Worm (Caenorhabditis elegans) whole organism, early embryonic: Measurements from ENCODE around the gene F12E12.2.
"Not testable (repeated sequence)": the region's sequence is repeated elsewhere in the genome, so short reads cannot be mapped to it uniquely, and the experiment has no call there.

ENCODE experiments used
- B0310.2 ChIP-seq: sonication (generic microtip); optimal IDR thresholded peaks from 2 replicates; lab custom pipeline; 2016; ENCODE audit warnings: mild to moderate bottlenecking, missing genetic modification characterization, missing compliant biosample characterization
- F13C5.2 ChIP-seq: sonication (generic microtip); optimal IDR thresholded peaks from 2 replicates; lab custom pipeline; 2017; ENCODE audit warnings: mild to moderate bottlenecking, missing genetic modification characterization, inconsistent platforms, missing compliant biosample characterization
- aly-1 ChIP-seq: sonication (generic microtip); optimal IDR thresholded peaks from 2 replicates; lab custom pipeline; 2016; ENCODE audit warnings: missing genetic modification characterization, missing compliant biosample characterization
- ama-1 ChIP-seq: fragments of 150-350 bp; optimal IDR thresholded peaks from 2 replicates; lab custom pipeline; 2014
- ceh-13 ChIP-seq: fragments of 200-800 bp; sonication (Bioruptor generic); optimal IDR thresholded peaks from 2 replicates; lab custom pipeline; 2018; ENCODE audit warnings: mild to moderate bottlenecking, missing genetic modification characterization, missing compliant biosample characterization
- ceh-36 ChIP-seq: sonication (generic microtip); optimal IDR thresholded peaks from 2 replicates; lab custom pipeline; 2016; ENCODE audit warnings: missing genetic modification characterization, inconsistent platforms, missing compliant biosample characterization
- ets-7 ChIP-seq: sonication (generic microtip); optimal IDR thresholded peaks from 2 replicates; lab custom pipeline; 2016; ENCODE audit warnings: missing genotype, missing genetic modification characterization, missing compliant biosample characterization
- flt-1 ChIP-seq: fragments of 200-800 bp; sonication (Bioruptor generic); IDR thresholded peaks from 2 replicates; pipeline ENCODE4 v1.3.6; 2022; ENCODE audit warnings: missing genetic modification characterization, missing compliant biosample characterization
- hmbx-1 ChIP-seq: sonication (generic microtip); optimal IDR thresholded peaks from 2 replicates; lab custom pipeline; 2016; ENCODE audit warnings: mild to moderate bottlenecking, missing genetic modification characterization, missing compliant biosample characterization
- hmg-4 ChIP-seq: fragments of 200-800 bp; sonication (Bioruptor generic); optimal IDR thresholded peaks from 2 replicates; lab custom pipeline; 2018; ENCODE audit warnings: mild to moderate bottlenecking, missing genetic modification characterization, missing compliant biosample characterization
- hnd-1 ChIP-seq: sonication (generic microtip); optimal IDR thresholded peaks from 2 replicates; lab custom pipeline; 2016; ENCODE audit warnings: missing genetic modification characterization, missing compliant biosample characterization
- pes-1 ChIP-seq: fragments of 200-800 bp; sonication (Bioruptor generic); IDR thresholded peaks from 2 replicates; pipeline ENCODE4 v1.3.6; 2022; ENCODE audit warnings: missing genetic modification reagents, missing genetic modification characterization, missing compliant biosample characterization
- scrt-1 ChIP-seq: fragments of 200-800 bp; sonication (Bioruptor generic); IDR thresholded peaks from 2 replicates; pipeline ENCODE4 v1.3.6; 2022; ENCODE audit warnings: missing genetic modification characterization, missing compliant biosample characterization
- sea-1 ChIP-seq: fragments of 200-800 bp; sonication (Bioruptor generic); conservative IDR thresholded peaks from 2 replicates; pipeline ENCODE4 v1.3.6; 2022; ENCODE audit warnings: missing genetic modification characterization, missing compliant biosample characterization
- tbx-11 ChIP-seq: fragments of 200-800 bp; sonication (Bioruptor generic); IDR thresholded peaks from 2 replicates; pipeline ENCODE4 v1.3.6; 2022; ENCODE audit warnings: missing genetic modification characterization, missing compliant biosample characterization
- tbx-37 ChIP-seq: fragments of 200-800 bp; sonication (Bioruptor generic); conservative IDR thresholded peaks from 2 replicates; pipeline ENCODE4 v1.3.6; 2022; ENCODE audit warnings: missing genetic modification reagents, missing genetic modification characterization, missing compliant biosample characterization
- tra-4 ChIP-seq: sonication (generic microtip); optimal IDR thresholded peaks from 2 replicates; lab custom pipeline; 2017; ENCODE audit warnings: missing genetic modification characterization, missing compliant biosample characterization

The F12E12.2 gene

DNA sequence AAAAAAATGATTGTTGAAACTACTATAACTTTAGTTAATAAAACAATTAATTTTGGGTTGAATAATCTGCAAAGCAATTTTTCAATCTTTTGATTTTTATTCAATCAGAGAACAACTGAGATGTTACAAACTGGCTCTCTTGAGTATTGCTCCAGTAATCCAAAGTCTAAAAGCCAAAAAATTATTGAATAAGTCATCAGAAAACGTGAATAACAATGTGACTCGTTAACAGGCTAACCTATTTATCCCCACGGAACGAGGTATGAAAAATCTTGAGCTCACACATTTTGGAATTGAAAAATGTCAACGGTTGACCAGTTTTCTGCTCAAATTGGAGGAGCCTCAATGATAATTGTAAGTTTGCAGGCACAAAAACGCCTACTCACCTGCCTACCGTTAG is 17.8 kb downstream of the F12E12.2 start, which contains the start of gene srx-111:
srx-111 (plus strand) TSS at position 301 of the 400 bp plus-strand sequence.
- TF ChIP-seq pes-1 (GFP tag; lab: Robert Waterston, UW), result no peak
- TF ChIP-seq F13C5.2, result no peak
- TF ChIP-seq hmg-4, result no peak
- TF ChIP-seq tra-4 (tag; lab: Kevin White, UChicago), result no peak
- no peak for TF ChIP-seq ceh-13 (GFP tag; lab: Kevin White, UChicago)
- TF ChIP-seq aly-1 (tag; lab: Kevin White, UChicago), result no peak
- no peak for TF ChIP-seq ama-1 (lab: Kevin White, UChicago)
- TF ChIP-seq tbx-11 (GFP tag; lab: Robert Waterston, UW), result no peak
- no peak for TF ChIP-seq flt-1 (GFP tag; lab: Robert Waterston, UW)
- TF ChIP-seq hmbx-1 (tag; lab: Kevin White, UChicago), result no peak
- TF ChIP-seq ets-7 (tag; lab: Kevin White, UChicago), result no peak
- TF ChIP-seq ceh-36 (tag; lab: Kevin White, UChicago), result no peak
- no peak for TF ChIP-seq scrt-1 (GFP tag; lab: Robert Waterston, UW)
- TF ChIP-seq hnd-1 (tag; lab: Kevin White, UChicago), result no peak

- TF ChIP-seq F13C5.2, result no peak
- TF ChIP-seq tbx-11 (GFP tag; lab: Robert Waterston, UW), result no peak
- TF ChIP-seq pes-1 (GFP tag; lab: Robert Waterston, UW), result no peak
- TF ChIP-seq hmbx-1 (tag; lab: Kevin White, UChicago), result no peak
- TF ChIP-seq B0310.2 (tag; lab: Kevin White, UChicago), result no peak
- TF ChIP-seq aly-1 (tag; lab: Kevin White, UChicago), result no peak
- TF ChIP-seq hnd-1 (tag; lab: Kevin White, UChicago), result no peak
- TF ChIP-seq hmg-4, result no peak
Measured at ce11 chrII:3759010-3759409, 19.3 kb downstream of the F12E12.2 start, which contains the start of gene T24E12.12. TSS of gene T24E12.12 (plus strand) at chrII:3759290.

ce11 chrII:3761599-3761998 is 21.9 kb downstream of the F12E12.2 start, which contains the start of gene T24E12.6:
TSS of gene T24E12.6 (minus strand) at chrII:3761699.
- not testable (repeated sequence) for TF ChIP-seq hmbx-1 (tag; lab: Kevin White, UChicago); ceh-36 (tag; lab: Kevin White, UChicago); hmg-4

ce11 chrII:3764486-3764885 is 24.7 kb downstream of the F12E12.2 start, which contains the start of gene srx-112:
TSS of gene srx-112 (minus strand) at chrII:3764586.
- TF ChIP-seq tra-4 (tag; lab: Kevin White, UChicago) (no peak), ama-1 (lab: Kevin White, UChicago) (no peak), pes-1 (GFP tag; lab: Robert Waterston, UW) (no peak), B0310.2 (tag; lab: Kevin White, UChicago) (no peak), hnd-1 (tag; lab: Kevin White, UChicago) (no peak), aly-1 (tag; lab: Kevin White, UChicago) (no peak), hmbx-1 (tag; lab: Kevin White, UChicago) (no peak), flt-1 (GFP tag; lab: Robert Waterston, UW) (no peak), ets-7 (tag; lab: Kevin White, UChicago) (no peak), tbx-11 (GFP tag; lab: Robert Waterston, UW) (no peak), scrt-1 (GFP tag; lab: Robert Waterston, UW) (no peak), tbx-37 (GFP tag; lab: Robert Waterston, UW) (no peak), ceh-36 (tag; lab: Kevin White, UChicago) (no peak), F13C5.2 (no peak)

- TF ChIP-seq ama-1 (lab: Kevin White, UChicago), result no peak
- TF ChIP-seq aly-1 (tag; lab: Kevin White, UChicago), result no peak
- TF ChIP-seq hmg-4, result no peak
- TF ChIP-seq hmbx-1 (tag; lab: Kevin White, UChicago), result no peak
- no peak for TF ChIP-seq tbx-37 (GFP tag; lab: Robert Waterston, UW)
- no peak for TF ChIP-seq pes-1 (GFP tag; lab: Robert Waterston, UW)
- no peak for TF ChIP-seq scrt-1 (GFP tag; lab: Robert Waterston, UW)
- TF ChIP-seq ceh-36 (tag; lab: Kevin White, UChicago), result no peak
- no peak for TF ChIP-seq ets-7 (tag; lab: Kevin White, UChicago)
- TF ChIP-seq ceh-13 (GFP tag; lab: Kevin White, UChicago), result no peak
- no peak for TF ChIP-seq F13C5.2
- TF ChIP-seq tbx-11 (GFP tag; lab: Robert Waterston, UW), result no peak
- TF ChIP-seq hnd-1 (tag; lab: Kevin White, UChicago), result no peak
- TF ChIP-seq B0310.2 (tag; lab: Kevin White, UChicago), result no peak
- no peak for TF ChIP-seq tra-4 (tag; lab: Kevin White, UChicago)
- no peak for TF ChIP-seq flt-1 (GFP tag; lab: Robert Waterston, UW)
- TF ChIP-seq sea-1 (GFP tag; lab: Robert Waterston, UW), result no peak
Measured at ce11 chrII:3771640-3772039, 31.9 kb downstream of the F12E12.2 start.

ce11 chrII:3773130-3773529 is 33.4 kb downstream of the F12E12.2 start, which contains the start of gene T24E12.10:
TSS of gene T24E12.10 (minus strand) at chrII:3773230.
- no peak for TF ChIP-seq pes-1 (GFP tag; lab: Robert Waterston, UW)
- no peak for TF ChIP-seq flt-1 (GFP tag; lab: Robert Waterston, UW)
- no peak for TF ChIP-seq ama-1 (lab: Kevin White, UChicago)
- no peak for TF ChIP-seq B0310.2 (tag; lab: Kevin White, UChicago)
- no peak for TF ChIP-seq ets-7 (tag; lab: Kevin White, UChicago)
- no peak for TF ChIP-seq ceh-36 (tag; lab: Kevin White, UChicago)
- no peak for TF ChIP-seq scrt-1 (GFP tag; lab: Robert Waterston, UW)
- no peak for TF ChIP-seq hnd-1 (tag; lab: Kevin White, UChicago)
- no peak for TF ChIP-seq F13C5.2
- no peak for TF ChIP-seq ceh-13 (GFP tag; lab: Kevin White, UChicago)
- no peak for TF ChIP-seq tra-4 (tag; lab: Kevin White, UChicago)
- TF ChIP-seq hmg-4, result no peak
- no peak for TF ChIP-seq sea-1 (GFP tag; lab: Robert Waterston, UW)
- no peak for TF ChIP-seq tbx-37 (GFP tag; lab: Robert Waterston, UW)
- no peak for TF ChIP-seq hmbx-1 (tag; lab: Kevin White, UChicago)
- no peak for TF ChIP-seq tbx-11 (GFP tag; lab: Robert Waterston, UW)
- TF ChIP-seq aly-1 (tag; lab: Kevin White, UChicago), result no peak
